Fruit fly (Drosophila melanogaster) whole organism, adult: ENCODE results near the gene ebd2.
A peak's percentile ranks its signal among the peaks of the same experiment; 100 is the strongest.

Experiments
- CG11617 ChIP-seq: fragments of 200-800 bp; sonication (Bioruptor generic); optimal IDR thresholded peaks from 2 replicates; lab custom pipeline; 2017; ENCODE audit warnings: mild to moderate bottlenecking, missing biosample characterization, missing genetic modification reagents, missing genetic modification characterization
- CG12768 ChIP-seq: fragments of 200-800 bp; sonication (Bioruptor generic); optimal IDR thresholded peaks from 2 replicates; lab custom pipeline; 2017; ENCODE audit warnings: missing biosample characterization, missing genetic modification characterization, mild to moderate bottlenecking, moderate library complexity, missing genetic modification reagents
- CG14711 ChIP-seq: fragments of 200-800 bp; sonication (Bioruptor generic); optimal IDR thresholded peaks from 2 replicates; lab custom pipeline; 2018; ENCODE audit warnings: missing biosample characterization, mild to moderate bottlenecking, missing genetic modification characterization, moderate library complexity
- CG1620 ChIP-seq: fragments of 200-800 bp; sonication (Bioruptor generic); optimal IDR thresholded peaks from 2 replicates; lab custom pipeline; 2016; ENCODE audit warnings: missing biosample characterization, missing genetic modification characterization
- CG33017 ChIP-seq: fragments of 200-800 bp; sonication (Bioruptor generic); optimal IDR thresholded peaks from 2 replicates; lab custom pipeline; 2018; ENCODE audit warnings: missing biosample characterization, mild to moderate bottlenecking, missing genetic modification characterization, moderate library complexity
- CG5204 ChIP-seq: fragments of 200-800 bp; sonication (Bioruptor generic); optimal IDR thresholded peaks from 2 replicates; lab custom pipeline; 2016; ENCODE audit warnings: missing biosample characterization, missing genetic modification characterization
- CG7045 ChIP-seq: fragments of 200-800 bp; sonication (Bioruptor generic); optimal IDR thresholded peaks from 2 replicates; lab custom pipeline; 2017; ENCODE audit warnings: missing biosample characterization, mild to moderate bottlenecking, missing genetic modification characterization
- CG7101 ChIP-seq: fragments of 200-800 bp; sonication (Bioruptor generic); optimal IDR thresholded peaks from 2 replicates; lab custom pipeline; 2018; ENCODE audit warnings: missing biosample characterization, mild to moderate bottlenecking, missing genetic modification characterization, moderate library complexity
- Clk ChIP-seq: fragments of 200-800 bp; sonication (Bioruptor generic); optimal IDR thresholded peaks from 2 replicates; lab custom pipeline; 2017; ENCODE audit warnings: missing biosample characterization, missing genetic modification characterization
- Crg-1 ChIP-seq: fragments of 200-800 bp; sonication (Bioruptor generic); optimal IDR thresholded peaks from 2 replicates; lab custom pipeline; 2016; ENCODE audit warnings: missing biosample characterization, missing genetic modification characterization
- Hr96 ChIP-seq: fragments of 200-800 bp; sonication (Bioruptor generic); optimal IDR thresholded peaks from 2 replicates; lab custom pipeline; 2016; ENCODE audit warnings: missing biosample characterization, missing genetic modification characterization
- Mnt ChIP-seq: fragments of 200-800 bp; sonication (Bioruptor generic); optimal IDR thresholded peaks from 2 replicates; lab custom pipeline; 2016; ENCODE audit warnings: missing biosample characterization, mild to moderate bottlenecking, missing genetic modification characterization
- bab1 ChIP-seq: fragments of 200-800 bp; sonication (Bioruptor generic); optimal IDR thresholded peaks from 3 replicates; lab custom pipeline; 2019; ENCODE audit warnings: missing biosample characterization, mild to moderate bottlenecking, missing genetic modification characterization, moderate library complexity
- cic ChIP-seq: fragments of 200-800 bp; sonication (Bioruptor generic); optimal IDR thresholded peaks from 2 replicates; lab custom pipeline; 2017; ENCODE audit warnings: missing biosample characterization, mild to moderate bottlenecking, missing genetic modification characterization, moderate library complexity
- cnc ChIP-seq, 2 experiments: fragments of >200 bp; optimal IDR thresholded peaks; 2 replicates each; lab custom pipeline; 2017
- kay ChIP-seq: fragments of 200-800 bp; sonication (Bioruptor generic); peaks from one replicate; lab custom pipeline; 2016; ENCODE audit warnings: missing biosample characterization, missing genetic modification characterization, borderline replicate concordance
- ovo ChIP-seq: fragments of 200-800 bp; sonication (Bioruptor generic); optimal IDR thresholded peaks from 2 replicates; lab custom pipeline; 2016; ENCODE audit warnings: missing biosample characterization, missing genetic modification characterization
- pad ChIP-seq: fragments of 200-800 bp; sonication (Bioruptor generic); optimal IDR thresholded peaks from 3 replicates; lab custom pipeline; 2017; ENCODE audit warnings: missing biosample characterization, missing genetic modification characterization, mild to moderate bottlenecking, moderate library complexity, missing genetic modification reagents
- tj ChIP-seq: fragments of 200-800 bp; sonication (Bioruptor generic); optimal IDR thresholded peaks from 3 replicates; lab custom pipeline; 2017; ENCODE audit warnings: missing biosample characterization, mild to moderate bottlenecking, missing genetic modification characterization, moderate library complexity
- toe ChIP-seq: fragments of 200-800 bp; sonication (Bioruptor generic); optimal IDR thresholded peaks from 2 replicates; lab custom pipeline; 2016; ENCODE audit warnings: missing biosample characterization, missing genetic modification characterization

The ebd2 gene

dm6 chr3L:21343254-21344083 lies 5.6 kb downstream of the ebd2 start, which contains the start of the genes Tbc1d8-9 and CG32436:
Tbc1d8-9 (minus strand) TSS chr3L:21343716.
CG32436 (plus strand) TSS chr3L:21344033.
- TF ChIP-seq CG14711 (tag; lab: Kevin White, UChicago) (peak; percentile 5), CG7045 (peak; percentile 42), Clk (no peak), CG12768 (GFP tag; lab: Kevin White, UChicago) (no peak), CG7101 (tag; lab: Kevin White, UChicago) (peak; percentile 17), bab1 (peak; percentile 49), toe (GFP tag; lab: Kevin White, UChicago) (no peak), cic (peak; percentile 37), Mnt (peak; percentile 67), CG33017 (peak; percentile 27), ovo (no peak), tj (GFP tag; lab: Kevin White, UChicago) (peak; percentile 33), pad (GFP tag; lab: Kevin White, UChicago) (no peak), CG11617 (GFP tag; lab: Kevin White, UChicago) (peak; percentile 9), Crg-1 (GFP tag; lab: Kevin White, UChicago) (no peak), cnc (optimal IDR thresholded peaks at IDR 0.05; lab: Kevin White, UChicago) (no peak), CG1620 (GFP tag; lab: Kevin White, UChicago) (no peak), Hr96 (GFP tag; lab: Kevin White, UChicago) (no peak), kay (GFP tag; lab: Kevin White, UChicago) (no peak), CG5204 (GFP tag; lab: Kevin White, UChicago) (no peak)

dm6 chr3L:21342592-21342991 lies 6.5 kb downstream of the ebd2 start:
- TF ChIP-seq CG12768 (GFP tag; lab: Kevin White, UChicago): no peak
- no peak for TF ChIP-seq ovo
- no peak for TF ChIP-seq Clk
- no peak for TF ChIP-seq CG1620 (GFP tag; lab: Kevin White, UChicago)
- no peak for TF ChIP-seq bab1
- no peak for TF ChIP-seq CG7101 (tag; lab: Kevin White, UChicago)
- TF ChIP-seq kay (GFP tag; lab: Kevin White, UChicago): no peak

- TF ChIP-seq Mnt: peak; percentile 97
- TF ChIP-seq pad (GFP tag; lab: Kevin White, UChicago): no peak
- TF ChIP-seq CG1620 (GFP tag; lab: Kevin White, UChicago): no peak
- TF ChIP-seq CG33017: no peak
- TF ChIP-seq toe (GFP tag; lab: Kevin White, UChicago): no peak
- TF ChIP-seq CG11617 (GFP tag; lab: Kevin White, UChicago): no peak
Measured at dm6 chr3L:21334999-21335631, 14.0 kb downstream of the ebd2 start, which contains the start of gene Tsr1. Tsr1 (plus strand) TSS chr3L:21335215.

- TF ChIP-seq CG5204 (GFP tag; lab: Kevin White, UChicago): no peak
Measured at dm6 chr3L:21324724-21325123, 24.4 kb downstream of the ebd2 start.

- TF ChIP-seq toe (GFP tag; lab: Kevin White, UChicago) (peak; percentile 62), kay (GFP tag; lab: Kevin White, UChicago) (no peak), cic (no peak), ovo (no peak), CG11617 (GFP tag; lab: Kevin White, UChicago) (peak; percentile 43), CG33017 (peak; percentile 76), CG7101 (tag; lab: Kevin White, UChicago) (peak; percentile 57), Crg-1 (GFP tag; lab: Kevin White, UChicago) (no peak), cnc (optimal IDR thresholded peaks at IDR 0.05; lab: Kevin White, UChicago) (no peak), bab1 (no peak), Hr96 (GFP tag; lab: Kevin White, UChicago) (peak; percentile 47), CG14711 (tag; lab: Kevin White, UChicago) (no peak), CG7045 (peak; percentile 85), Mnt (no peak), CG12768 (GFP tag; lab: Kevin White, UChicago) (peak; percentile 83), Clk (peak; percentile 71), tj (GFP tag; lab: Kevin White, UChicago) (no peak), CG5204 (GFP tag; lab: Kevin White, UChicago) (peak; percentile 71), CG1620 (GFP tag; lab: Kevin White, UChicago) (no peak), pad (GFP tag; lab: Kevin White, UChicago) (peak; percentile 1)
Measured at dm6 chr3L:21321807-21322503, 27.1 kb downstream of the ebd2 start.

dm6 chr3L:21319957-21320356 lies 29.1 kb downstream of the ebd2 start:
- TF ChIP-seq CG7045: no peak
- no peak for TF ChIP-seq CG11617 (GFP tag; lab: Kevin White, UChicago)
- TF ChIP-seq toe (GFP tag; lab: Kevin White, UChicago): no peak
- TF ChIP-seq Hr96 (GFP tag; lab: Kevin White, UChicago): no peak
- no peak for TF ChIP-seq Clk
- TF ChIP-seq ovo: no peak
- no peak for TF ChIP-seq CG1620 (GFP tag; lab: Kevin White, UChicago)
- no peak for TF ChIP-seq tj (GFP tag; lab: Kevin White, UChicago)
- TF ChIP-seq CG12768 (GFP tag; lab: Kevin White, UChicago): no peak
- no peak for TF ChIP-seq bab1
- no peak for TF ChIP-seq kay (GFP tag; lab: Kevin White, UChicago)
- no peak for TF ChIP-seq Mnt
